Worm (Caenorhabditis elegans) whole organism, late embryonic: ENCODE measurements around the gene T04F8.8.

ENCODE experiments used
- K02D7.2 ChIP-seq: sonication (generic microtip); optimal IDR thresholded peaks from 2 replicates; lab custom pipeline; 2017; ENCODE audit warnings: mild to moderate bottlenecking, missing genetic modification characterization, missing compliant biosample characterization
- ama-1 ChIP-seq: fragments of 150-350 bp; optimal IDR thresholded peaks from 2 replicates; lab custom pipeline; 2014
- ceh-45 ChIP-seq: fragments of 200-800 bp; sonication (Bioruptor generic); IDR thresholded peaks from 2 replicates; pipeline ENCODE4 v1.3.6; 2022; ENCODE audit warnings: missing genetic modification reagents, missing genetic modification characterization, missing compliant biosample characterization
- hlh-8 ChIP-seq: sonication (generic microtip); optimal IDR thresholded peaks from 2 replicates; lab custom pipeline; 2016; ENCODE audit warnings: missing genotype, missing genetic modification characterization, missing compliant biosample characterization
- nfya-1 ChIP-seq: sonication (generic microtip); optimal IDR thresholded peaks from 2 replicates; lab custom pipeline; 2017; ENCODE audit warnings: missing genetic modification characterization, mild to moderate bottlenecking, missing compliant biosample characterization, antibody characterized with exemption, moderate library complexity
- pag-3 ChIP-seq: sonication (generic microtip); optimal IDR thresholded peaks from 2 replicates; lab custom pipeline; 2016; ENCODE audit warnings: missing compliant biosample characterization, missing genetic modification characterization, borderline replicate concordance
- pqm-1 ChIP-seq: sonication (generic microtip); optimal IDR thresholded peaks from 2 replicates; lab custom pipeline; 2016; ENCODE audit warnings: missing genetic modification characterization, missing compliant biosample characterization
- unc-86 ChIP-seq: sonication (generic microtip); optimal IDR thresholded peaks from 2 replicates; lab custom pipeline; 2016; ENCODE audit warnings: missing genetic modification characterization, missing compliant biosample characterization

DNA sequence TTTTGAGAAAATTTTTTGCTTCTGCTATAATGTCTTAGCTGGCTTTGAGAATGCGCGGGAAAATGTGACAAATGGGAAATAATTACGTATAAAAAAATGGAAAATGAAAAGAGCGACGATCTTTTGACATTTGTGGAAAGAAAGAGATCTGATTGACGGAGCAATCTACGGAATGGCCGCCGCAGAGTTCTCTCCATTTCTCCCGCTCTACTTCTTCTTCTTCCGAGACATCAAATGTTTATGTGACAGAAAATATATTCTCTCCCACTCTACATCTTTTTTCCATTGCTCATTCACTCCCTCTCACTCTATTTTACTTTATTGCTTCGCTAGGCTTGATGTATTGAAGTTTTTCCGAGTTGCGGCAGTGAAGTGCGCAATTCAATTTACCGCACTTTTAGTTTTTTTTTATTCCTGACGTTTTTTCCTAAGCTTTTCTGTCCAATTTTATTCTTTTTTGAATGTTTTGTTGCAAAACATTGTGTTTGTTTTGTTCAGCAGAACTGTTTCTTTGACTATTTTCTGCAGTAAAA, 6.7 kb upstream of the T04F8.8 start:
- no peak for TF ChIP-seq hlh-8
- TF ChIP-seq ama-1: no peak
- TF ChIP-seq pag-3 (tag; lab: Kevin White, UChicago): no peak
- TF ChIP-seq ceh-45 (GFP tag; lab: Robert Waterston, UW): no peak
- TF ChIP-seq pqm-1 (tag; lab: Kevin White, UChicago): no peak
- no peak for TF ChIP-seq nfya-1 (tag; lab: Kevin White, UChicago)
- no peak for TF ChIP-seq unc-86
- no peak for TF ChIP-seq K02D7.2 (tag; lab: Kevin White, UChicago)
